Worm (Caenorhabditis elegans) whole organism, L3 larva: ENCODE data around the gene srx-50.

Experiments
- ceh-82 ChIP-seq: fragments of 150-350 bp; optimal IDR thresholded peaks from 2 replicates; lab custom pipeline; 2014; ENCODE audit warnings: missing biosample characterization, missing genetic modification characterization
- jun-1 ChIP-seq: fragments of 150-350 bp; optimal IDR thresholded peaks from 2 replicates; lab custom pipeline; 2014; ENCODE audit warnings: missing biosample characterization, missing genetic modification reagents, missing genetic modification characterization
- lin-39 ChIP-seq: fragments of 150-350 bp; optimal IDR thresholded peaks from 2 replicates; lab custom pipeline; 2018; ENCODE audit warnings: missing biosample characterization, missing genetic modification reagents, missing genetic modification characterization
- lsy-12 ChIP-seq: sonication (generic microtip); optimal IDR thresholded peaks from 2 replicates; lab custom pipeline; 2016; ENCODE audit warnings: mild to moderate bottlenecking, missing genetic modification characterization, missing compliant biosample characterization
- nhr-237 ChIP-seq: fragments of 150-350 bp; optimal IDR thresholded peaks from 2 replicates; lab custom pipeline; 2014; ENCODE audit warnings: missing biosample characterization, missing genetic modification characterization
- nhr-43 ChIP-seq: sonication (generic microtip); optimal IDR thresholded peaks from 2 replicates; lab custom pipeline; 2016; ENCODE audit warnings: mild to moderate bottlenecking, missing genetic modification characterization, missing compliant biosample characterization; ENCODE audit not compliant: poor library complexity, severe bottlenecking
- nhr-76 ChIP-seq: fragments of 150-350 bp; sonication (generic microtip); optimal IDR thresholded peaks from 5 replicates; lab custom pipeline; 2014; ENCODE audit warnings: missing biosample characterization, missing genetic modification characterization
- pha-4 ChIP-seq: fragments of 150-350 bp; optimal IDR thresholded peaks from 2 replicates; lab custom pipeline; 2014; ENCODE audit warnings: missing biosample characterization, missing genetic modification reagents, missing genetic modification characterization
- pqm-1 ChIP-seq: fragments of 150-350 bp; optimal IDR thresholded peaks from 2 replicates; lab custom pipeline; 2017; ENCODE audit warnings: missing biosample characterization, missing genetic modification characterization, inconsistent platforms
- unc-39 ChIP-seq: sonication (generic microtip); optimal IDR thresholded peaks from 4 replicates; lab custom pipeline; 2017; ENCODE audit warnings: missing biosample characterization, missing genetic modification characterization
- unc-62 ChIP-seq: fragments of 150-350 bp; sonication (generic microtip); optimal IDR thresholded peaks from 4 replicates; lab custom pipeline; 2014; ENCODE audit warnings: missing biosample characterization, missing genetic modification reagents, missing genetic modification characterization
- zag-1 ChIP-seq: fragments of 150-350 bp; optimal IDR thresholded peaks from 2 replicates; lab custom pipeline; 2014; ENCODE audit warnings: missing biosample characterization, missing genetic modification characterization
- ztf-4 ChIP-seq: fragments of 150-350 bp; optimal IDR thresholded peaks from 2 replicates; lab custom pipeline; 2014; ENCODE audit warnings: missing biosample characterization, missing genetic modification characterization

- TF ChIP-seq nhr-43 (tag; lab: Kevin White, UChicago), result no peak
- no peak for TF ChIP-seq ceh-82
- no peak for TF ChIP-seq jun-1
- TF ChIP-seq zag-1 (tag; lab: Kevin White, UChicago), result no peak
- no peak for TF ChIP-seq ztf-4 (tag; lab: Kevin White, UChicago)
- no peak for TF ChIP-seq nhr-237 (tag; lab: Kevin White, UChicago)
- no peak for TF ChIP-seq lsy-12 (tag; lab: Kevin White, UChicago)
- TF ChIP-seq pqm-1 (tag; lab: Kevin White, UChicago), result no peak
- no peak for TF ChIP-seq unc-39 (tag; lab: Kevin White, UChicago)
- TF ChIP-seq unc-62, result no peak
- TF ChIP-seq nhr-76 (tag; lab: Kevin White, UChicago), result no peak
- no peak for TF ChIP-seq lin-39 (tag; lab: Kevin White, UChicago)
- TF ChIP-seq pha-4, result no peak
These were observed 17.3 kb downstream of the srx-50 start, which contains the start of gene srg-50 for ce11 chrIV:7075063-7075462.
